Worm (Caenorhabditis elegans) whole organism, L2 larva: ENCODE data around the gene elt-3.
A peak's percentile ranks its signal among the peaks of the same experiment; 100 is the strongest.

Experiments used
- C34F6.9 ChIP-seq: fragments of 150-350 bp; optimal IDR thresholded peaks from 2 replicates; lab custom pipeline; 2014; ENCODE audit warnings: missing biosample characterization, missing genetic modification characterization
- F13H6.1 ChIP-seq: sonication (generic microtip); optimal IDR thresholded peaks from 2 replicates; lab custom pipeline; 2016; ENCODE audit warnings: missing genetic modification characterization, missing compliant biosample characterization
- R02D3.7 ChIP-seq: fragments of 150-350 bp; optimal IDR thresholded peaks from 2 replicates; lab custom pipeline; 2014; ENCODE audit warnings: missing biosample characterization, missing genetic modification characterization
- Y55F3AM.14 ChIP-seq: fragments of 200-800 bp; sonication (Bioruptor generic); optimal IDR thresholded peaks from 2 replicates; lab custom pipeline; 2018; ENCODE audit warnings: mild to moderate bottlenecking, missing genetic modification characterization, missing compliant biosample characterization
- ZK546.5 ChIP-seq: sonication (generic microtip); optimal IDR thresholded peaks from 2 replicates; lab custom pipeline; 2017; ENCODE audit warnings: missing biosample characterization, missing genetic modification characterization
- alr-1 ChIP-seq: fragments of 150-350 bp; optimal IDR thresholded peaks from 2 replicates; lab custom pipeline; 2014; ENCODE audit warnings: missing biosample characterization, missing genetic modification characterization
- ama-1 ChIP-seq: fragments of 150-350 bp; optimal IDR thresholded peaks from 2 replicates; lab custom pipeline; 2018; ENCODE audit warnings: inconsistent platforms
- blmp-1 ChIP-seq: sonication (generic microtip); optimal IDR thresholded peaks from 2 replicates; lab custom pipeline; 2017; ENCODE audit warnings: missing genetic modification characterization, mild to moderate bottlenecking, missing compliant biosample characterization, antibody characterized with exemption, moderate library complexity; ENCODE audit not compliant: insufficient read depth
- ceh-16 ChIP-seq: fragments of 150-350 bp; optimal IDR thresholded peaks from 2 replicates; lab custom pipeline; 2014; ENCODE audit warnings: missing biosample characterization, missing genetic modification characterization
- ceh-82 ChIP-seq: fragments of 150-350 bp; optimal IDR thresholded peaks from 2 replicates; lab custom pipeline; 2014; ENCODE audit warnings: missing biosample characterization, missing genetic modification characterization
- crh-2 ChIP-seq: sonication (generic microtip); optimal IDR thresholded peaks from 2 replicates; lab custom pipeline; 2017; ENCODE audit warnings: missing biosample characterization, missing genetic modification characterization
- dmd-4 ChIP-seq: sonication (generic microtip); optimal IDR thresholded peaks from 2 replicates; lab custom pipeline; 2017; ENCODE audit warnings: missing biosample characterization, missing genetic modification characterization
- egl-27 ChIP-seq: sonication (generic microtip); optimal IDR thresholded peaks from 3 replicates; lab custom pipeline; 2017; ENCODE audit warnings: missing biosample characterization, missing genetic modification reagents, missing genetic modification characterization
- elt-3 ChIP-seq: sonication (generic microtip); optimal IDR thresholded peaks from 2 replicates; lab custom pipeline; 2017; ENCODE audit warnings: missing biosample characterization, missing genetic modification characterization
- fos-1 ChIP-seq: fragments of 150-350 bp; optimal IDR thresholded peaks from 2 replicates; lab custom pipeline; 2014; ENCODE audit warnings: missing biosample characterization, missing genetic modification characterization
- gmeb-1 ChIP-seq: fragments of 150-350 bp; optimal IDR thresholded peaks from 2 replicates; lab custom pipeline; 2014; ENCODE audit warnings: missing biosample characterization, missing genetic modification characterization
- lin-11 ChIP-seq: fragments of 150-350 bp; sonication (generic microtip); optimal IDR thresholded peaks from 2 replicates; lab custom pipeline; 2014; ENCODE audit warnings: missing biosample characterization, missing genetic modification characterization, inconsistent platforms, mixed read lengths
- lin-13 ChIP-seq: fragments of 150-350 bp; optimal IDR thresholded peaks from 2 replicates; lab custom pipeline; 2014; ENCODE audit warnings: missing biosample characterization, missing genetic modification reagents, missing genetic modification characterization
- lin-39 ChIP-seq: fragments of 150-350 bp; optimal IDR thresholded peaks from 2 replicates; lab custom pipeline; 2014; ENCODE audit warnings: missing biosample characterization, missing genetic modification reagents, missing genetic modification characterization
- lsy-2 ChIP-seq, 2 experiments: fragments of 150-350 bp in 1 of 2; sonication (generic microtip) in 1 of 2; optimal IDR thresholded peaks; 2 replicates each; lab custom pipeline; 2014 to 2017; ENCODE audit warnings: missing biosample characterization in 2 of 2, missing genetic modification characterization in 2 of 2
- nhr-10 ChIP-seq: sonication (generic microtip); optimal IDR thresholded peaks from 2 replicates; lab custom pipeline; 2017; ENCODE audit warnings: missing biosample characterization, missing genetic modification characterization
- nhr-12 ChIP-seq: fragments of 150-350 bp; optimal IDR thresholded peaks from 2 replicates; lab custom pipeline; 2014; ENCODE audit warnings: missing biosample characterization, missing genetic modification characterization
- nhr-129 ChIP-seq: fragments of 150-350 bp; optimal IDR thresholded peaks from 2 replicates; lab custom pipeline; 2014; ENCODE audit warnings: missing biosample characterization, missing genetic modification characterization
- nhr-21 ChIP-seq: fragments of 150-350 bp; optimal IDR thresholded peaks from 2 replicates; lab custom pipeline; 2014; ENCODE audit warnings: missing biosample characterization, missing genetic modification characterization
- nhr-237 ChIP-seq: fragments of 150-350 bp; optimal IDR thresholded peaks from 2 replicates; lab custom pipeline; 2014; ENCODE audit warnings: missing biosample characterization, missing genetic modification characterization
- nhr-6 ChIP-seq: fragments of 150-350 bp; optimal IDR thresholded peaks from 2 replicates; lab custom pipeline; 2014; ENCODE audit warnings: missing biosample characterization, missing genetic modification characterization
- sem-4 ChIP-seq: fragments of 150-350 bp; optimal IDR thresholded peaks from 2 replicates; lab custom pipeline; 2014; ENCODE audit warnings: missing biosample characterization, missing genetic modification reagents, missing genetic modification characterization
- skn-1 ChIP-seq: sonication (generic microtip); optimal IDR thresholded peaks from 2 replicates; lab custom pipeline; 2017; ENCODE audit warnings: missing biosample characterization, missing genetic modification characterization
- sma-3 ChIP-seq: sonication (generic microtip); optimal IDR thresholded peaks from 2 replicates; lab custom pipeline; 2016; ENCODE audit warnings: missing genetic modification reagents, missing genetic modification characterization, missing compliant biosample characterization
- sma-9 ChIP-seq, 2 experiments: fragments of 150-350 bp in 1 of 2; sonication (generic microtip) in 1 of 2; optimal IDR thresholded peaks; 2 replicates each; lab custom pipeline; 2014 to 2016; ENCODE audit warnings: missing genetic modification characterization in 2 of 2, mild to moderate bottlenecking in 1 of 2, missing biosample characterization in 1 of 2, missing compliant biosample characterization in 1 of 2, missing genetic modification reagents in 1 of 2, moderate library complexity in 1 of 2
- snpc-4 ChIP-seq: fragments of 150-350 bp; optimal IDR thresholded peaks from 2 replicates; lab custom pipeline; 2014; ENCODE audit warnings: missing biosample characterization, missing genetic modification characterization
- unc-39 ChIP-seq: fragments of 150-350 bp; optimal IDR thresholded peaks from 2 replicates; lab custom pipeline; 2014; ENCODE audit warnings: missing biosample characterization, missing genetic modification characterization
- unc-55 ChIP-seq: fragments of 150-350 bp; sonication (generic microtip); optimal IDR thresholded peaks from 3 replicates; lab custom pipeline; 2014; ENCODE audit warnings: missing biosample characterization, missing genetic modification reagents, missing genetic modification characterization
- zag-1 ChIP-seq: fragments of 150-350 bp; optimal IDR thresholded peaks from 2 replicates; lab custom pipeline; 2014; ENCODE audit warnings: missing biosample characterization, missing genetic modification characterization
- ztf-4 ChIP-seq: fragments of 150-350 bp; optimal IDR thresholded peaks from 2 replicates; lab custom pipeline; 2014; ENCODE audit warnings: missing biosample characterization, missing genetic modification characterization

The elt-3 gene

ce11 chrX:13952347-13952746, 17.7 kb downstream of the elt-3 start:
- TF ChIP-seq sem-4 (tag; lab: Kevin White, UChicago): no peak
- no peak for TF ChIP-seq lin-13 (GFP tag; lab: Kevin White, UChicago)
- TF ChIP-seq nhr-21 (tag; lab: Kevin White, UChicago): no peak

- TF ChIP-seq lin-13 (GFP tag; lab: Kevin White, UChicago): no peak
- TF ChIP-seq ztf-4: no peak
- TF ChIP-seq nhr-129: peak; percentile 9
- TF ChIP-seq F13H6.1 (tag; lab: Kevin White, UChicago): peak; percentile 56
- TF ChIP-seq, all 48 proteins: peak for 2
Measured at ce11 chrX:13958451-13958850, 23.8 kb downstream of the elt-3 start.

- no peak for TF ChIP-seq C34F6.9 (tag; lab: Kevin White, UChicago)
- no peak for TF ChIP-seq crh-2 (tag; lab: Kevin White, UChicago)
- peak; percentile 70 for TF ChIP-seq fos-1 (tag; lab: Kevin White, UChicago)
Measured at ce11 chrX:13959383-13959782, 24.7 kb downstream of the elt-3 start.

ce11 chrX:13959849-13960248, 25.2 kb downstream of the elt-3 start, which contains the start of gene syx-2:
Gene syx-2, plus strand, starts transcription at chrX:13960149.
- TF ChIP-seq alr-1 (tag; lab: Kevin White, UChicago) (no peak), F13H6.1 (tag; lab: Kevin White, UChicago) (no peak), lin-13 (GFP tag; lab: Kevin White, UChicago) (no peak), nhr-12 (tag; lab: Kevin White, UChicago) (no peak), Y55F3AM.14 (GFP tag; lab: Kevin White, UChicago) (no peak), nhr-10 (tag; lab: Kevin White, UChicago) (no peak), ZK546.5 (tag; lab: Kevin White, UChicago) (no peak), C34F6.9 (tag; lab: Kevin White, UChicago) (no peak), elt-3 (no peak), skn-1 (tag; lab: Kevin White, UChicago) (no peak)

- TF ChIP-seq ceh-82 (tag; lab: Kevin White, UChicago) (no peak), crh-2 (tag; lab: Kevin White, UChicago) (no peak), lsy-2 (tag; optimal IDR thresholded peaks at IDR 0.05; lab: Kevin White, UChicago) (no peak), ceh-16 (tag; lab: Kevin White, UChicago) (no peak)
Measured at ce11 chrX:13963203-13963602, 28.5 kb downstream of the elt-3 start, which contains the start of gene F48F7.3. Gene F48F7.3, plus strand, starts transcription at chrX:13963503.

- TF ChIP-seq crh-2 (tag; lab: Kevin White, UChicago) (no peak), sma-9 (GFP tag; optimal IDR thresholded peaks at IDR 0.05; lab: Kevin White, UChicago) (no peak), sma-9 (tag; optimal IDR thresholded peaks at IDR 0.05; lab: Kevin White, UChicago) (no peak), gmeb-1 (tag; lab: Kevin White, UChicago) (no peak), ama-1 (lab: Kevin White, UChicago) (no peak), fos-1 (tag; lab: Kevin White, UChicago) (no peak), sem-4 (tag; lab: Kevin White, UChicago) (no peak), lin-39 (tag; lab: Kevin White, UChicago) (no peak), zag-1 (no peak), lin-11 (tag; lab: Kevin White, UChicago) (no peak)
Measured at ce11 chrX:13968292-13968691, 33.6 kb downstream of the elt-3 start, which contains the start of gene pqn-39. Gene pqn-39, minus strand, starts transcription at chrX:13968676.

- TF ChIP-seq lsy-2 (tag; optimal IDR thresholded peaks at IDR 0.05; lab: Kevin White, UChicago) (peak; percentile 27 to 82), R02D3.7 (no peak), ceh-16 (tag; lab: Kevin White, UChicago) (no peak), ztf-4 (peak; percentile 59), sma-3 (peak; percentile 29), fos-1 (tag; lab: Kevin White, UChicago) (peak; percentile 88), unc-55 (GFP tag; lab: Kevin White, UChicago) (peak; percentile 79), blmp-1 (tag; lab: Kevin White, UChicago) (peak; percentile 32), zag-1 (peak; percentile 76), F13H6.1 (tag; lab: Kevin White, UChicago) (peak; percentile 93), sem-4 (tag; lab: Kevin White, UChicago) (peak; percentile 85), C34F6.9 (tag; lab: Kevin White, UChicago) (peak; percentile 89), egl-27 (tag; lab: Kevin White, UChicago) (peak; percentile 78), lin-11 (tag; lab: Kevin White, UChicago) (peak; percentile 49), dmd-4 (tag; lab: Kevin White, UChicago) (no peak), sma-9 (GFP tag; optimal IDR thresholded peaks at IDR 0.05; lab: Kevin White, UChicago) (peak; percentile 86), sma-9 (tag; optimal IDR thresholded peaks at IDR 0.05; lab: Kevin White, UChicago) (no peak), nhr-6 (peak; percentile 84), lin-13 (GFP tag; lab: Kevin White, UChicago) (peak; percentile 73), crh-2 (tag; lab: Kevin White, UChicago) (peak; percentile 88), snpc-4 (tag; lab: Kevin White, UChicago) (peak; percentile 44), nhr-237 (no peak), Y55F3AM.14 (GFP tag; lab: Kevin White, UChicago) (peak; percentile 75), unc-39 (tag; lab: Kevin White, UChicago) (peak; percentile 18), alr-1 (tag; lab: Kevin White, UChicago) (no peak), skn-1 (tag; lab: Kevin White, UChicago) (peak; percentile 55), nhr-10 (tag; lab: Kevin White, UChicago) (no peak)
Measured at ce11 chrX:13969257-13969968, 34.7 kb downstream of the elt-3 start.
